Worm (Caenorhabditis elegans): ENCODE measurements around the gene ZK795.3.
A peak's percentile ranks its signal among the peaks of the same experiment; 100 is the strongest.

Gene ZK795.3

ce11 chrIV:12594574-12594973 is 35.4 kb downstream of the ZK795.3 start (continued):
- TF ChIP-seq fkh-4 (tag; optimal IDR thresholded peaks at IDR 0.05; ENCODE audit: borderline replicate concordance) (no peak), nhr-12 (tag; optimal IDR thresholded peaks at IDR 0.05) (no peak), nhr-77 (tag; optimal IDR thresholded peaks at IDR 0.05) (peak; percentile 22), unc-86 (tag; optimal IDR thresholded peaks at IDR 0.05) (peak; percentile 76), nhr-20 (tag; optimal IDR thresholded peaks at IDR 0.05) (peak; percentile 86), ceh-90 (tag; optimal IDR thresholded peaks at IDR 0.05) (no peak), unc-62 (GFP tag; optimal IDR thresholded peaks at IDR 0.05) (no peak), nhr-76 (tag; optimal IDR thresholded peaks at IDR 0.05) (no peak), ceh-63 (GFP tag; optimal IDR thresholded peaks at IDR 0.05) (peak; percentile 1), dsc-1 (tag; optimal IDR thresholded peaks at IDR 0.05) (peak; percentile 73), ceh-8 (GFP tag; optimal IDR thresholded peaks at IDR 0.05) (peak; percentile 77), unc-30 (tag; optimal IDR thresholded peaks at IDR 0.05) (no peak), lin-39 (tag; optimal IDR thresholded peaks at IDR 0.05) (no peak)

ce11 chrIV:12596960-12597359 is 37.8 kb downstream of the ZK795.3 start:
- TF ChIP-seq nhr-237 (tag; optimal IDR thresholded peaks at IDR 0.05) (no peak), elt-3 (tag; optimal IDR thresholded peaks at IDR 0.05) (no peak), snpc-4 (tag; optimal IDR thresholded peaks at IDR 0.05) (no peak), C34B4.2 (tag; optimal IDR thresholded peaks at IDR 0.05) (no peak), hpl-2 (GFP tag; optimal IDR thresholded peaks at IDR 0.05) (no peak), rnt-1 (tag; optimal IDR thresholded peaks at IDR 0.05) (no peak), sup-37 (GFP tag; optimal IDR thresholded peaks at IDR 0.05) (no peak), irx-1 (tag; optimal IDR thresholded peaks at IDR 0.05) (no peak), mab-9 (GFP tag; IDR thresholded peaks at IDR 0.05) (no peak), nhr-90 (tag; optimal IDR thresholded peaks at IDR 0.05; ENCODE audit: poor library complexity) (no peak), hlh-17 (GFP tag; optimal IDR thresholded peaks at IDR 0.05; ENCODE audit: borderline replicate concordance) (no peak), lin-15B (tag; optimal IDR thresholded peaks at IDR 0.05) (no peak), egl-27 (tag; optimal IDR thresholded peaks at IDR 0.05) (no peak), nhr-71 (tag; optimal IDR thresholded peaks at IDR 0.05) (no peak)

- TF ChIP-seq efl-1 (optimal IDR thresholded peaks at IDR 0.05), result no peak
- TF ChIP-seq efl-1 (GFP tag; optimal IDR thresholded peaks at IDR 0.05 in 1 of 2), result no peak
- TF ChIP-seq nhr-77 (tag; optimal IDR thresholded peaks at IDR 0.05), result no peak
- TF ChIP-seq ama-1 (optimal IDR thresholded peaks at IDR 0.05), result no peak
- peak; percentile 88 for TF ChIP-seq pqm-1 (tag; optimal IDR thresholded peaks at IDR 0.05)
- TF ChIP-seq efl-3 (GFP tag; optimal IDR thresholded peaks at IDR 0.05), result no peak
- peak; percentile 90 for TF ChIP-seq elt-2 (tag; optimal IDR thresholded peaks at IDR 0.05)
- peak in 1 of 2 experiments; percentile 27 for TF ChIP-seq lin-35 (GFP tag; optimal IDR thresholded peaks at IDR 0.05)
- no peak for TF ChIP-seq nhr-28 (tag; optimal IDR thresholded peaks at IDR 0.05)
- TF ChIP-seq nhr-20 (tag; optimal IDR thresholded peaks at IDR 0.05), result peak; percentile 20
- TF ChIP-seq lin-14 (GFP tag; optimal IDR thresholded peaks at IDR 0.05), result peak; percentile 13
Measured at ce11 chrIV:12599158-12599557, 40.0 kb downstream of the ZK795.3 start, which contains the start of gene pgp-1. TSS of gene pgp-1 (minus strand) at chrIV:12599169.

- TF ChIP-seq elt-2 (tag; optimal IDR thresholded peaks at IDR 0.05) (peak; percentile 55), snu-23 (GFP tag; optimal IDR thresholded peaks at IDR 0.05) (no peak), dpl-1 (GFP tag; optimal IDR thresholded peaks at IDR 0.05) (no peak), lir-3 (tag; optimal IDR thresholded peaks at IDR 0.05; ENCODE audit: poor library complexity) (no peak), ets-5 (GFP tag; IDR thresholded peaks at IDR 0.05) (no peak), unc-98 (GFP tag; IDR thresholded peaks at IDR 0.05) (no peak), ztf-11 (tag; optimal IDR thresholded peaks at IDR 0.05) (no peak), fkh-10 (GFP tag; optimal IDR thresholded peaks at IDR 0.05) (no peak), lin-35 (GFP tag; optimal IDR thresholded peaks at IDR 0.05) (peak in 1 of 2 experiments; percentile 24), swsn-7 (tag; optimal IDR thresholded peaks at IDR 0.05) (no peak), xbp-1 (tag; optimal IDR thresholded peaks at IDR 0.05) (no peak), ceh-88 (GFP tag; IDR thresholded peaks at IDR 0.05) (no peak), egl-13 (tag; optimal IDR thresholded peaks at IDR 0.05) (no peak), nhr-20 (tag; optimal IDR thresholded peaks at IDR 0.05) (peak; percentile 7), pqm-1 (tag; optimal IDR thresholded peaks at IDR 0.05) (peak; percentile 10)
Measured at ce11 chrIV:12600941-12601340, 41.8 kb downstream of the ZK795.3 start.

Measured in whole organism, L1 larva.